Worm (Caenorhabditis elegans): ENCODE results near the gene W07G4.2.
A peak's percentile ranks its signal among the peaks of the same experiment; 100 is the strongest.

W07G4.2 gene

ce11 chrV:13003378-13003777 lies 33.0 kb downstream of the W07G4.2 start (continued):
- TF ChIP-seq daf-12 (tag; optimal IDR thresholded peaks at IDR 0.05) (no peak), tra-1 (GFP tag; IDR thresholded peaks at IDR 0.05) (peak; percentile 77), lin-39 (tag; optimal IDR thresholded peaks at IDR 0.05) (no peak), lir-3 (tag; optimal IDR thresholded peaks at IDR 0.05) (peak; percentile 14), F44E2.7 (GFP tag; IDR thresholded peaks at IDR 0.05) (0 out of 2 replicates have a peak, but pooled peaks have one; percentile 61), zfp-2 (tag; optimal IDR thresholded peaks at IDR 0.05) (no peak), F26F4.8 (GFP tag; conservative IDR thresholded peaks at IDR 0.05) (0 out of 2 replicates have a peak, but pooled peaks have one; percentile 55), dmd-8 (GFP tag; IDR thresholded peaks at IDR 0.05) (peak; percentile 95), snpc-1.2 (GFP tag; IDR thresholded peaks at IDR 0.05) (peak; percentile 83), nhr-76 (tag; optimal IDR thresholded peaks at IDR 0.05) (no peak), spr-3 (GFP tag; optimal IDR thresholded peaks at IDR 0.05) (peak; percentile 86), zip-11 (GFP tag; IDR thresholded peaks at IDR 0.05) (peak; percentile 80; the same call in 1 of the 2 replicates), spr-1 (tag; optimal IDR thresholded peaks at IDR 0.05) (peak; percentile 72), daf-16 (GFP tag; optimal IDR thresholded peaks at IDR 0.05) (peak; percentile 46 to 88), daf-16 (tag; optimal IDR thresholded peaks at IDR 0.05) (peak; percentile 65), madf-5 (GFP tag; IDR thresholded peaks at IDR 0.05) (peak in 1 of 2 experiments; percentile 8; a peak in 1 of 4 replicates), egl-27 (tag; optimal IDR thresholded peaks at IDR 0.05) (peak; percentile 18), hlh-11 (tag; optimal IDR thresholded peaks at IDR 0.05) (peak; percentile 64), nhr-25 (tag; optimal IDR thresholded peaks at IDR 0.05; ENCODE audit: borderline replicate concordance, insufficient read depth) (no peak), mdl-1 (tag; optimal IDR thresholded peaks at IDR 0.05) (peak in 1 of 2 experiments; percentile 68), ceh-82 (tag; optimal IDR thresholded peaks at IDR 0.05) (no peak), lin-38 (GFP tag; IDR thresholded peaks at IDR 0.05) (peak; percentile 84), nhr-237 (tag; optimal IDR thresholded peaks at IDR 0.05) (no peak), ceh-28 (tag; optimal IDR thresholded peaks at IDR 0.05) (no peak), unc-62 (GFP tag; optimal IDR thresholded peaks at IDR 0.05 in 1 of 2) (no peak), unc-62 (tag; optimal IDR thresholded peaks at IDR 0.05) (no peak), zfp-3 (GFP tag; conservative IDR thresholded peaks at IDR 0.05) (0 out of 2 replicates have a peak, but pooled peaks have one; percentile 39), cey-2 (tag; optimal IDR thresholded peaks at IDR 0.05; ENCODE audit: borderline replicate concordance, insufficient read depth) (no peak), mdt-29 (GFP tag; IDR thresholded peaks at IDR 0.05) (0 out of 2 replicates have a peak, but pooled peaks have one; percentile 17), mxl-2 (GFP tag; conservative IDR thresholded peaks at IDR 0.05) (0 out of 2 replicates have a peak, but pooled peaks have one; percentile 48), nhr-6 (tag; optimal IDR thresholded peaks at IDR 0.05) (peak; percentile 61), unc-39 (tag; optimal IDR thresholded peaks at IDR 0.05) (no peak), dve-1 (tag; optimal IDR thresholded peaks at IDR 0.05; ENCODE audit: insufficient read depth) (peak; percentile 80), R02D3.7 (tag; optimal IDR thresholded peaks at IDR 0.05) (no peak), ceh-44 (GFP tag; IDR thresholded peaks at IDR 0.05) (peak; percentile 77; the same call in 1 of the 2 replicates), daf-8 (GFP tag; IDR thresholded peaks at IDR 0.05) (no peak), sdz-12 (GFP tag; optimal IDR thresholded peaks at IDR 0.05) (no peak), skn-1 (tag; optimal IDR thresholded peaks at IDR 0.05) (no peak), lin-15B (tag; optimal IDR thresholded peaks at IDR 0.05) (no peak), Y48G9A.11 (GFP tag; IDR thresholded peaks at IDR 0.05) (no peak), dmd-9 (GFP tag; IDR thresholded peaks at IDR 0.05) (0 out of 2 replicates have a peak, but pooled peaks have one; percentile 41), pqm-1 (tag; optimal IDR thresholded peaks at IDR 0.05) (no peak), zag-1 (tag; optimal IDR thresholded peaks at IDR 0.05) (no peak), ztf-7 (tag; optimal IDR thresholded peaks at IDR 0.05) (peak; percentile 77), F10B5.3 (tag; optimal IDR thresholded peaks at IDR 0.05) (peak; percentile 65), ceh-32 (tag; optimal IDR thresholded peaks at IDR 0.05; ENCODE audit: poor library complexity) (peak; percentile 25), ces-1 (GFP tag; optimal IDR thresholded peaks at IDR 0.05) (no peak), ZK546.5 (tag; optimal IDR thresholded peaks at IDR 0.05) (no peak), mep-1 (tag; optimal IDR thresholded peaks at IDR 0.05) (peak; percentile 85), php-3 (GFP tag; IDR thresholded peaks at IDR 0.05) (peak; percentile 50), mxl-3 (GFP tag; optimal IDR thresholded peaks at IDR 0.05) (peak; percentile 64)

Measured in whole organism, L4 larva.